Worm (Caenorhabditis elegans) whole organism, L1 larva: Measurements from ENCODE around the gene act-3.
A peak's percentile ranks its signal among the peaks of the same experiment; 100 is the strongest.

ENCODE experiments used
- C16A3.4 ChIP-seq: fragments of 150-350 bp; optimal IDR thresholded peaks from 2 replicates; lab custom pipeline; 2014; ENCODE audit warnings: missing biosample characterization, missing genetic modification characterization
- F16B12.6 ChIP-seq: fragments of 150-350 bp; optimal IDR thresholded peaks from 2 replicates; lab custom pipeline; 2014; ENCODE audit warnings: missing biosample characterization, missing genetic modification characterization
- dpl-1 ChIP-seq, 3 experiments: fragments of 150-350 bp in 2 of 3; sonication (generic microtip) in 1 of 3; optimal IDR thresholded peaks; 2 replicates each; lab custom pipeline; 2014 to 2017; ENCODE audit warnings: missing biosample characterization in 3 of 3, missing genetic modification characterization in 3 of 3, missing genetic modification reagents in 3 of 3
- dsc-1 ChIP-seq: sonication (generic microtip); optimal IDR thresholded peaks from 2 replicates; lab custom pipeline; 2016; ENCODE audit warnings: mild to moderate bottlenecking, missing genetic modification characterization, missing compliant biosample characterization
- efl-1 ChIP-seq, 4 experiments: fragments of 150-350 bp; optimal IDR thresholded peaks in 3 of 4; peaks in 1 of 4; 1 replicate in 1 of 4; 2 replicates in 3 of 4; lab custom pipeline; 2014; ENCODE audit warnings: missing biosample characterization in 2 of 4, missing genetic modification characterization in 2 of 4, missing genetic modification reagents in 2 of 4
- egl-13 ChIP-seq: sonication (generic microtip); optimal IDR thresholded peaks from 2 replicates; lab custom pipeline; 2016; ENCODE audit warnings: missing genotype, missing genetic modification reagents, missing genetic modification characterization, missing compliant biosample characterization
- egl-27 ChIP-seq, 2 experiments: fragments of 150-350 bp in 1 of 2; sonication (generic microtip); optimal IDR thresholded peaks; 3 replicates each; lab custom pipeline; 2017 to 2018; ENCODE audit warnings: missing biosample characterization in 2 of 2, missing genetic modification characterization in 2 of 2, missing genetic modification reagents in 2 of 2
- elt-2 ChIP-seq: sonication (generic microtip); optimal IDR thresholded peaks from 2 replicates; lab custom pipeline; 2016; ENCODE audit warnings: missing genetic modification characterization, mild to moderate bottlenecking, inconsistent platforms, missing compliant biosample characterization, missing genetic modification reagents
- elt-3 ChIP-seq, 6 experiments: fragments of 150-350 bp in 1 of 6; sonication (generic microtip); optimal IDR thresholded peaks; 2 replicates each; lab custom pipeline; 2017 to 2018; ENCODE audit warnings: missing biosample characterization in 6 of 6, missing genetic modification characterization in 6 of 6, inconsistent platforms in 1 of 6
- ets-5 ChIP-seq: fragments of 200-800 bp; sonication (Bioruptor generic); IDR thresholded peaks from 2 replicates; pipeline ENCODE4 v1.3.6; 2022; ENCODE audit warnings: missing genetic modification characterization, missing compliant biosample characterization
- fkh-10 ChIP-seq: sonication (generic microtip); optimal IDR thresholded peaks from 2 replicates; lab custom pipeline; 2017; ENCODE audit warnings: missing biosample characterization, missing genetic modification reagents, missing genetic modification characterization
- fkh-4 ChIP-seq: sonication (generic microtip); optimal IDR thresholded peaks from 2 replicates; lab custom pipeline; 2016; ENCODE audit warnings: missing compliant biosample characterization, missing genetic modification characterization, borderline replicate concordance
- hlh-17 ChIP-seq: fragments of 200-800 bp; sonication (Bioruptor generic); optimal IDR thresholded peaks from 2 replicates; lab custom pipeline; 2018; ENCODE audit warnings: missing genetic modification characterization, mild to moderate bottlenecking, missing compliant biosample characterization, moderate library complexity, borderline replicate concordance
- hlh-4 ChIP-seq: sonication (generic microtip); optimal IDR thresholded peaks from 2 replicates; lab custom pipeline; 2016; ENCODE audit warnings: mild to moderate bottlenecking, missing genetic modification characterization, missing compliant biosample characterization
- hpl-2 ChIP-seq: fragments of 150-350 bp; optimal IDR thresholded peaks from 2 replicates; lab custom pipeline; 2014; ENCODE audit warnings: missing biosample characterization, missing genetic modification reagents, missing genetic modification characterization
- isw-1 ChIP-seq: fragments of 200-800 bp; sonication (Bioruptor generic); IDR thresholded peaks from 2 replicates; pipeline ENCODE4 v1.3.6; 2022; ENCODE audit warnings: missing genetic modification characterization, missing compliant biosample characterization
- lin-13 ChIP-seq: fragments of 150-350 bp; optimal IDR thresholded peaks from 2 replicates; lab custom pipeline; 2014; ENCODE audit warnings: missing biosample characterization, missing genetic modification reagents, missing genetic modification characterization
- lin-14 ChIP-seq: fragments of 200-800 bp; sonication (Bioruptor generic); optimal IDR thresholded peaks from 2 replicates; lab custom pipeline; 2018; ENCODE audit warnings: mild to moderate bottlenecking, missing genetic modification characterization, moderate library complexity, missing compliant biosample characterization
- lin-15B ChIP-seq: fragments of 150-350 bp; sonication (generic microtip); optimal IDR thresholded peaks from 3 replicates; lab custom pipeline; 2014; ENCODE audit warnings: missing biosample characterization, missing genetic modification characterization
- lin-35 ChIP-seq, 2 experiments: fragments of 150-350 bp; optimal IDR thresholded peaks; 2 replicates each; lab custom pipeline; 2014; ENCODE audit warnings: missing biosample characterization in 2 of 2, missing genetic modification characterization in 2 of 2, missing genetic modification reagents in 2 of 2
- lin-39 ChIP-seq: fragments of 150-350 bp; optimal IDR thresholded peaks from 2 replicates; lab custom pipeline; 2014; ENCODE audit warnings: missing biosample characterization, missing genetic modification reagents, missing genetic modification characterization
- lir-3 ChIP-seq: sonication (generic microtip); optimal IDR thresholded peaks from 2 replicates; lab custom pipeline; 2016; ENCODE audit warnings: mild to moderate bottlenecking, missing genetic modification characterization, moderate library complexity, missing compliant biosample characterization; ENCODE audit not compliant: poor library complexity
- lsy-2 ChIP-seq, 2 experiments: fragments of 150-350 bp; optimal IDR thresholded peaks; 2 replicates each; lab custom pipeline; 2014; ENCODE audit warnings: missing biosample characterization in 2 of 2, missing genetic modification characterization in 2 of 2
- mab-9 ChIP-seq: fragments of 200-800 bp; sonication (Bioruptor generic); IDR thresholded peaks from 2 replicates; pipeline ENCODE4 v1.3.6; 2022; ENCODE audit warnings: missing genetic modification reagents, missing genetic modification characterization, missing compliant biosample characterization
- mdl-1 ChIP-seq, 2 experiments: fragments of 150-350 bp; optimal IDR thresholded peaks; 2 replicates each; lab custom pipeline; 2014 to 2017; ENCODE audit warnings: missing biosample characterization in 2 of 2, missing genetic modification characterization in 2 of 2, inconsistent platforms in 1 of 2
- mep-1 ChIP-seq: fragments of 150-350 bp; optimal IDR thresholded peaks from 2 replicates; lab custom pipeline; 2014; ENCODE audit warnings: missing biosample characterization, missing genetic modification characterization
- nhr-19 ChIP-seq: fragments of 200-800 bp; sonication (Bioruptor generic); conservative IDR thresholded peaks from 2 replicates; pipeline ENCODE4 v1.3.6; 2022; ENCODE audit warnings: missing genetic modification characterization, missing compliant biosample characterization
- nhr-20 ChIP-seq: sonication (generic microtip); optimal IDR thresholded peaks from 2 replicates; lab custom pipeline; 2016; ENCODE audit warnings: mild to moderate bottlenecking, missing genetic modification characterization, missing compliant biosample characterization
- nhr-237 ChIP-seq: fragments of 150-350 bp; optimal IDR thresholded peaks from 2 replicates; lab custom pipeline; 2014; ENCODE audit warnings: missing biosample characterization, missing genetic modification characterization
- nhr-28 ChIP-seq: fragments of 150-350 bp; optimal IDR thresholded peaks from 2 replicates; lab custom pipeline; 2014; ENCODE audit warnings: missing biosample characterization, missing genetic modification characterization
- nhr-47 ChIP-seq: sonication (generic microtip); optimal IDR thresholded peaks from 2 replicates; lab custom pipeline; 2016; ENCODE audit warnings: mild to moderate bottlenecking, missing genetic modification characterization, moderate library complexity, missing compliant biosample characterization
- nhr-71 ChIP-seq: sonication (generic microtip); optimal IDR thresholded peaks from 2 replicates; lab custom pipeline; 2016; ENCODE audit warnings: mild to moderate bottlenecking, missing genetic modification characterization, moderate library complexity, missing compliant biosample characterization
- nhr-77 ChIP-seq: fragments of 150-350 bp; optimal IDR thresholded peaks from 2 replicates; lab custom pipeline; 2014; ENCODE audit warnings: missing biosample characterization, missing genetic modification characterization
- nhr-85 ChIP-seq: sonication (generic microtip); peaks from one replicate; lab custom pipeline; 2016; ENCODE audit warnings: missing genetic modification characterization, inconsistent platforms, missing compliant biosample characterization
- nhr-90 ChIP-seq: sonication (generic microtip); optimal IDR thresholded peaks from 2 replicates; lab custom pipeline; 2016; ENCODE audit warnings: mild to moderate bottlenecking, missing genetic modification characterization, missing compliant biosample characterization; ENCODE audit not compliant: poor library complexity
- pag-3 ChIP-seq: sonication (generic microtip); optimal IDR thresholded peaks from 2 replicates; lab custom pipeline; 2017; ENCODE audit warnings: missing genetic modification characterization, mild to moderate bottlenecking, missing compliant biosample characterization, antibody characterized with exemption, borderline replicate concordance; ENCODE audit not compliant: insufficient read depth
- pax-3 ChIP-seq: fragments of 200-800 bp; sonication (Bioruptor generic); optimal IDR thresholded peaks from 2 replicates; lab custom pipeline; 2018; ENCODE audit warnings: mild to moderate bottlenecking, missing genetic modification characterization, moderate library complexity, missing compliant biosample characterization
- skn-1 ChIP-seq: fragments of 150-350 bp; optimal IDR thresholded peaks from 2 replicates; lab custom pipeline; 2014; ENCODE audit warnings: missing biosample characterization, missing genetic modification characterization
- snpc-4 ChIP-seq: fragments of 150-350 bp; optimal IDR thresholded peaks from 2 replicates; lab custom pipeline; 2014; ENCODE audit warnings: missing biosample characterization, missing genetic modification characterization
- snu-23 ChIP-seq: sonication (generic microtip); optimal IDR thresholded peaks from 2 replicates; lab custom pipeline; 2016; ENCODE audit warnings: missing genetic modification characterization, missing compliant biosample characterization
- sox-4 ChIP-seq: sonication (generic microtip); optimal IDR thresholded peaks from 2 replicates; lab custom pipeline; 2016; ENCODE audit warnings: missing genetic modification characterization, missing compliant biosample characterization
- sptf-1 ChIP-seq: fragments of 150-350 bp; optimal IDR thresholded peaks from 2 replicates; lab custom pipeline; 2014; ENCODE audit warnings: missing biosample characterization, missing genetic modification characterization
- swsn-7 ChIP-seq: sonication (generic microtip); optimal IDR thresholded peaks from 2 replicates; lab custom pipeline; 2016; ENCODE audit warnings: missing genetic modification characterization, missing compliant biosample characterization
- tbx-2 ChIP-seq: sonication (generic microtip); optimal IDR thresholded peaks from 2 replicates; lab custom pipeline; 2016; ENCODE audit warnings: missing genetic modification characterization, missing compliant biosample characterization
- tlp-1 ChIP-seq: fragments of 150-350 bp; optimal IDR thresholded peaks from 2 replicates; lab custom pipeline; 2014; ENCODE audit warnings: missing biosample characterization, missing genetic modification characterization
- unc-30 ChIP-seq: sonication (generic microtip); optimal IDR thresholded peaks from 2 replicates; lab custom pipeline; 2017; ENCODE audit warnings: missing biosample characterization, missing genetic modification characterization
- unc-86 ChIP-seq: sonication (generic microtip); optimal IDR thresholded peaks from 2 replicates; lab custom pipeline; 2016; ENCODE audit warnings: missing genetic modification characterization, missing compliant biosample characterization
- unc-98 ChIP-seq: fragments of 200-800 bp; sonication (Bioruptor generic); IDR thresholded peaks from 2 replicates; pipeline ENCODE4 v1.3.6; 2022; ENCODE audit warnings: missing genetic modification characterization, missing compliant biosample characterization
- xbp-1 ChIP-seq: sonication (generic microtip); optimal IDR thresholded peaks from 2 replicates; lab custom pipeline; 2016; ENCODE audit warnings: missing genetic modification characterization, missing compliant biosample characterization
- ztf-11 ChIP-seq, 2 experiments: sonication (generic microtip); optimal IDR thresholded peaks; 2 replicates each; lab custom pipeline; 2016 to 2017; ENCODE audit warnings: missing genetic modification characterization in 2 of 2, missing biosample characterization in 1 of 2, missing compliant biosample characterization in 1 of 2
- ztf-4 ChIP-seq: fragments of 150-350 bp; optimal IDR thresholded peaks from 2 replicates; lab custom pipeline; 2014; ENCODE audit warnings: missing biosample characterization, missing genetic modification characterization

act-3 gene

DNA sequence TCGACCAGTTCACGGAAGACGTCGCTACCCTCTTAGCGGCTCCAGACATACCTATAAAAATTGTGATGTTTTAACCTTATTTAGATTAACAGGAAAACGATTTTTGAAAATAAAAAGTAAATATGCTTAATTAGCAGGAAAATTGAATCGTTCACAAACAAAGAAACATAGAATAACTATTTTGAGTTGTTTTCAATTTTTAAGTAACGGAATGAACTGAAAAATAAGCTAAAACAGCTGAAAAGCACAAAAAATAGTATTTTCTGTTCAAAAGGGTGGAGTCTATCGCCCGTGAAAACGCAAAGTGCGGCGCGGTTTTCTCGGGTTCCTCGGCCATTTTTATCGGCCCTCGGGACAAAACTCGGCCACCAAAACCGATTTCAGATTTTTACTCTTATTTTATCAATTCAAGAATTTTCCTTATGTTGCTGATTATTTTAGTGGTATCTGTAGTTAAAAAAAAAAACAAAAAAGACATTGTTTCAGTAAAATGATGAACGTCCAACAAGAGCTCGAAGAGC lies 49.6 kb upstream of the act-3 start, which contains the start of the genes atp-5 and lmtr-3:
TSS of gene atp-5 (minus strand) at position 51 of the 521 bp plus-strand sequence.
TSS of gene lmtr-3 (plus strand) at position 370 of the 521 bp plus-strand sequence.
- peak; percentile 81 for TF ChIP-seq nhr-47 (tag; lab: Kevin White, UChicago)
- peak in 1 of 2 experiments; percentile 81 for TF ChIP-seq ztf-11 (tag; optimal IDR thresholded peaks at IDR 0.05; lab: Kevin White, UChicago)
- TF ChIP-seq pax-3 (tag; lab: Kevin White, UChicago): peak; percentile 68
- TF ChIP-seq sptf-1 (tag; lab: Kevin White, UChicago): no peak
- peak; percentile 70; the same call in 1 of the 2 replicates for TF ChIP-seq mab-9 (GFP tag; lab: Robert Waterston, UW)
- peak; percentile 75 for TF ChIP-seq mep-1 (tag; lab: Kevin White, UChicago)
- peak; percentile 66 for TF ChIP-seq xbp-1 (tag; lab: Kevin White, UChicago)
- TF ChIP-seq nhr-71: peak; percentile 89
- peak; percentile 1 for TF ChIP-seq pag-3 (tag; lab: Kevin White, UChicago)
- peak; percentile 88 for TF ChIP-seq nhr-85
- TF ChIP-seq elt-3 (tag; optimal IDR thresholded peaks at IDR 0.05; lab: Kevin White, UChicago): peak in 1 of 6 experiments; percentile 68
- TF ChIP-seq dpl-1 (GFP tag; optimal IDR thresholded peaks at IDR 0.05; lab: Kevin White, UChicago): peak; percentile 68 to 81 (median 69)
- peak; percentile 70 to 71 for TF ChIP-seq efl-1 (optimal IDR thresholded peaks at IDR 0.05; lab: Kevin White, UChicago)
- peak; percentile 74 to 95 for TF ChIP-seq efl-1 (GFP tag; optimal IDR thresholded peaks at IDR 0.05 in 1 of 2; lab: Kevin White, UChicago)
- no peak for TF ChIP-seq fkh-10 (GFP tag; lab: Kevin White, UChicago)
- TF ChIP-seq snpc-4: peak; percentile 63
- TF ChIP-seq dsc-1 (tag; lab: Kevin White, UChicago): peak; percentile 72
- peak; percentile 64 for TF ChIP-seq lin-15B
- TF ChIP-seq unc-30 (tag; lab: Kevin White, UChicago): no peak
- no peak for TF ChIP-seq hpl-2 (GFP tag; lab: Kevin White, UChicago)
- peak; percentile 59 for TF ChIP-seq lin-13 (GFP tag; lab: Kevin White, UChicago)
- TF ChIP-seq lsy-2 (tag; optimal IDR thresholded peaks at IDR 0.05; lab: Kevin White, UChicago): peak; percentile 66 to 78
- peak; percentile 83 for TF ChIP-seq nhr-90 (tag; lab: Kevin White, UChicago)
- TF ChIP-seq nhr-19 (GFP tag; lab: Robert Waterston, UW): peak; percentile 75
- peak; percentile 30 for TF ChIP-seq elt-2 (tag; lab: Kevin White, UChicago)
- peak; percentile 53 for TF ChIP-seq sox-4 (tag; lab: Kevin White, UChicago)
- peak; percentile 93 for TF ChIP-seq lir-3 (tag; lab: Kevin White, UChicago)
- peak; percentile 80 for TF ChIP-seq tbx-2
- TF ChIP-seq swsn-7 (tag; lab: Kevin White, UChicago): peak; percentile 66
- no peak for TF ChIP-seq tlp-1 (tag; lab: Kevin White, UChicago)
- peak; percentile 90 for TF ChIP-seq lin-14
- peak; percentile 19 for TF ChIP-seq lin-39 (tag; lab: Kevin White, UChicago)
- no peak for TF ChIP-seq nhr-237 (tag; lab: Kevin White, UChicago)
- peak in 1 of 2 experiments; percentile 55 for TF ChIP-seq mdl-1 (tag; optimal IDR thresholded peaks at IDR 0.05; lab: Kevin White, UChicago)
- no peak for TF ChIP-seq ztf-4 (tag; lab: Kevin White, UChicago)
- TF ChIP-seq hlh-4 (tag; lab: Kevin White, UChicago): no peak
- no peak for TF ChIP-seq egl-27 (tag; optimal IDR thresholded peaks at IDR 0.05; lab: Kevin White, UChicago)
- TF ChIP-seq lin-35 (GFP tag; optimal IDR thresholded peaks at IDR 0.05; lab: Kevin White, UChicago): peak; percentile 70 to 80
- peak; percentile 16 for TF ChIP-seq nhr-77
- TF ChIP-seq nhr-28: no peak
- TF ChIP-seq F16B12.6: no peak
- peak; percentile 65 for TF ChIP-seq isw-1 (GFP tag; lab: Robert Waterston, UW)
- peak; percentile 73 for TF ChIP-seq C16A3.4
- TF ChIP-seq nhr-20 (tag; lab: Kevin White, UChicago): peak; percentile 78
- peak; percentile 70 for TF ChIP-seq skn-1
- peak; percentile 82 for TF ChIP-seq snu-23 (GFP tag; lab: Kevin White, UChicago)
- TF ChIP-seq unc-86 (tag; lab: Kevin White, UChicago): peak; percentile 58
- TF ChIP-seq ets-5 (GFP tag; lab: Robert Waterston, UW): no peak
- TF ChIP-seq unc-98: peak; percentile 52
- peak; percentile 58 for TF ChIP-seq egl-13 (tag; lab: Kevin White, UChicago)
- no peak for TF ChIP-seq hlh-17
- TF ChIP-seq fkh-4 (tag; lab: Kevin White, UChicago): peak; percentile 82
